Fruit fly (Drosophila melanogaster): ENCODE results near the gene Trc8.

Gene Trc8

DNA sequence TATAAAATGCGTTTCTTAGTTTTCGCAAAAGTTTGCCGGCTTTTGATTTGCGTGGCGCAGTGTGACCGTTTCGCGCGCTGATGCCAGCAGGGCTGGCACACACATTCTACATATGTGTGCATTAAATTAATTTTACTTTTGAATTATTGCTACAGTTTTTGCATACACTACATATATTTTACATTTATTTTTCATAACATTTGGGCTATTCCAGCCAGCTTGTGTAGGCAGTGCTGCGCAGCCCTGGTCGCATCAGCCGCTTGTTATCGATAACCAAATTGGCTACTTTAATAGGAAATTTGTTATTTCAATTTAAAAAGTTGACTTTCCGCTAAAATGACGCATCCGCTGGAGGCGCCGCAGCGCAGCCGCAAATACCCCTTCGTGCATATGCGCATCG, 14.4 kb downstream of the Trc8 start, which contains the start of the genes CG2321 and CG2006 (continued):
- TF ChIP-seq HmgZ (tag; optimal IDR thresholded peaks at IDR 0.05) (peak; percentile 84), CG7357 (GFP tag; IDR thresholded peaks at IDR 0.05) (no peak), Atf3 (GFP tag; optimal IDR thresholded peaks at IDR 0.05) (no peak), lilli (GFP tag; optimal IDR thresholded peaks at IDR 0.05) (peak; percentile 74), CG12236 (GFP tag; optimal IDR thresholded peaks at IDR 0.05) (no peak), CG5180 (GFP tag; optimal IDR thresholded peaks at IDR 0.05) (no peak), ap (GFP tag; IDR thresholded peaks at IDR 0.05) (0 out of 2 replicates have a peak, but pooled peaks have one; percentile 7), CG17612 (GFP tag; IDR thresholded peaks at IDR 0.05) (no peak), Hr78 (GFP tag; optimal IDR thresholded peaks at IDR 0.05) (no peak), H2.0 (GFP tag; IDR thresholded peaks at IDR 0.05) (0 out of 2 replicates have a peak, but pooled peaks have one; percentile 47), corto (GFP tag; optimal IDR thresholded peaks at IDR 0.05) (no peak), CG15269 (tag; optimal IDR thresholded peaks at IDR 0.05) (no peak), CG10209 (GFP tag; optimal IDR thresholded peaks at IDR 0.05) (no peak), lab (GFP tag; optimal IDR thresholded peaks at IDR 0.05) (peak; percentile 23), jumu (GFP tag; optimal IDR thresholded peaks at IDR 0.05) (peak; percentile 57), CG7372 (GFP tag; IDR thresholded peaks at IDR 0.05) (peak; percentile 38; the same call in 1 of the 2 replicates), CG11723 (GFP tag; optimal IDR thresholded peaks at IDR 0.05) (no peak), CG6175 (GFP tag; IDR thresholded peaks at IDR 0.05) (peak; percentile 13; the same call in 1 of the 3 replicates), so (GFP tag; IDR thresholded peaks at IDR 0.05) (0 out of 3 replicates have a peak, but pooled peaks have one; percentile 22), fd64A (GFP tag; optimal IDR thresholded peaks at IDR 0.05) (no peak), CG11696 (GFP tag; IDR thresholded peaks at IDR 0.05) (no peak), slbo (GFP tag; IDR thresholded peaks at IDR 0.05) (peak; percentile 79), crp (GFP tag; optimal IDR thresholded peaks at IDR 0.05) (peak in 1 of 2 experiments; percentile 80), CG33213 (GFP tag; optimal IDR thresholded peaks at IDR 0.05) (peak; percentile 65), CG30403 (GFP tag; optimal IDR thresholded peaks at IDR 0.05) (peak; percentile 76), crc (GFP tag; optimal IDR thresholded peaks at IDR 0.05) (no peak), CG12219 (GFP tag; optimal IDR thresholded peaks at IDR 0.05) (no peak), CG2678 (tag; optimal IDR thresholded peaks at IDR 0.05) (no peak), CG11085 (GFP tag; IDR thresholded peaks at IDR 0.05) (peak; percentile 33), Atf-2 (GFP tag; optimal IDR thresholded peaks at IDR 0.05) (peak; percentile 30), CG1233 (GFP tag; optimal IDR thresholded peaks at IDR 0.05) (no peak), dan (GFP tag; IDR thresholded peaks at IDR 0.05) (0 out of 2 replicates have a peak, but pooled peaks have one; percentile 45), CG6683 (GFP tag; optimal IDR thresholded peaks at IDR 0.05) (no peak), scrt (GFP tag; optimal IDR thresholded peaks at IDR 0.05) (no peak), CG11456 (GFP tag; IDR thresholded peaks at IDR 0.05) (no peak), bcd (GFP tag; optimal IDR thresholded peaks at IDR 0.05) (peak; percentile 42), sc (optimal IDR thresholded peaks at IDR 0.05) (no peak), sc (GFP tag; optimal IDR thresholded peaks at IDR 0.05) (no peak), CG6765 (GFP tag; optimal IDR thresholded peaks at IDR 0.05) (no peak), CG18599 (GFP tag; optimal IDR thresholded peaks at IDR 0.05) (peak; percentile 41), Meics (GFP tag; optimal IDR thresholded peaks at IDR 0.05) (peak; percentile 10), Kr (GFP tag; optimal IDR thresholded peaks at IDR 0.05) (no peak), seq (GFP tag; IDR thresholded peaks at IDR 0.05) (no peak), CG10565 (GFP tag; optimal IDR thresholded peaks at IDR 0.05) (no peak), Taf1 (GFP tag; IDR thresholded peaks at IDR 0.05) (no peak), CG4328 (GFP tag; optimal IDR thresholded peaks at IDR 0.05) (no peak), Spps (tag; optimal IDR thresholded peaks at IDR 0.05) (no peak), CG7786 (GFP tag; optimal IDR thresholded peaks at IDR 0.05) (no peak), ems (GFP tag; optimal IDR thresholded peaks at IDR 0.05) (peak; percentile 41), Hand (GFP tag; optimal IDR thresholded peaks at IDR 0.05) (no peak), schlank (tag; optimal IDR thresholded peaks at IDR 0.05) (no peak)
